Fruit fly (Drosophila melanogaster) S2 (cell line): ENCODE measurements around the gene CG3448.

Experiments
- CG8478 ChIP-seq: fragments of >200 bp; optimal IDR thresholded peaks from 2 replicates; lab custom pipeline; 2018
- CTCF ChIP-seq, 2 experiments: fragments of >200 bp; optimal IDR thresholded peaks; 2 replicates each; lab custom pipeline; 2018

DNA sequence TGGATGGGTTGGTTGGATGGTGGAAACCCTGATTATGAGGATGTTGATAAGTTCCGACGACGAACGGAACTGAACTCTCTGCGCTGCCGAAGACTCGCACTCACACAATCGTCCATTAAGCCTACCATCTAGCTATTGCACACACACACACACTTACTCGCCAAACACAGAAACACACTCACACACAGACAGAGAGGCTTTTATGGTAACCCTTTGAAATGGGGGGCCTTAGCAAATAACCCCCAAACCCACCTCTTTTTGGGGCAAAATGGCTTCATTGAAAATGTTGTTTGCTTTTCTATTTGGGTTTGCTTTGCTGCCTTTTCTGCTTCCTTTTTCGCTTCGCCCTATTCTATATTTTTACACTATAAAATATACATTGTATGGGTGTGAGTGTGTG, 17.7 kb upstream of the CG3448 start:
- no peak for TF ChIP-seq CTCF (optimal IDR thresholded peaks at IDR 0.05; lab: Kevin White, UChicago)
- no peak for TF ChIP-seq CG8478 (lab: Kevin White, UChicago)
